Fruit fly (Drosophila melanogaster): ENCODE results near the gene sals.

The sals gene

DNA sequence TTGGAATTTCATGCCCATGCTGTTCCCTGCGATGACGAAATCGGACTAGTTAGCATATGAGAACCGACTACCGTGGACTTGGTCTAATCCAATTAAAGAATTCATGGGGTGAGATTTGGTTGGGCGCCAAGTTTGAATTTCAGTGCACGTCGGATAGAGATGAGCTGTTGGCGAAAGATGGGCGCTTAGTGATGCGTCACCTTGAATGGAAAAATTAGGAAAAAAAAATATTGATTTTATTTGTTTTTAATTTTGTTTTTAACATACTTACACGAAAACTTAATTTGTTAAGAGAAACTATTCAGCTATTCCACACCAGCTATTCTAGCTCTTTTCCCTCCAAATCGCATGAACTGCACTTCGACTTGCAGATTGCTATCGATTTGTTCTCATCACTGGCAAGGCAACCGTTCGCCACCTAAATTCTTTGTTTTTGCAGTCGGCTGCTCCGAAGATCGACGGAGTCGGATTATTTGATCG lies 29.9 kb downstream of the sals start, which contains the start of the genes ninaG and Sptz:
Gene ninaG, minus strand, starts transcription at position 51 of the 480 bp plus-strand sequence.
Gene Sptz, plus strand, starts transcription at position 450 of the 480 bp plus-strand sequence.
- TF ChIP-seq D1 (tag; optimal IDR thresholded peaks at IDR 0.05) (no peak), CG9948 (tag; optimal IDR thresholded peaks at IDR 0.05) (peak; percentile 85), CG8159 (tag; optimal IDR thresholded peaks at IDR 0.05) (peak; percentile 88), Snoo (tag; optimal IDR thresholded peaks at IDR 0.05) (peak; percentile 90), rn (GFP tag; IDR thresholded peaks at IDR 0.05) (peak; percentile 92), EcR (GFP tag; optimal IDR thresholded peaks at IDR 0.05) (no peak), CG8301 (tag; optimal IDR thresholded peaks at IDR 0.05) (no peak), fd96Ca (GFP tag; IDR thresholded peaks at IDR 0.05) (peak; percentile 98), Ets98B (GFP tag; IDR thresholded peaks at IDR 0.05) (peak; percentile 91), CG10348 (GFP tag; IDR thresholded peaks at IDR 0.05) (peak; percentile 89), CG14655 (GFP tag; optimal IDR thresholded peaks at IDR 0.05) (no peak), CG15710 (tag; optimal IDR thresholded peaks at IDR 0.05) (peak; percentile 88), CG17806 (tag; optimal IDR thresholded peaks at IDR 0.05) (peak; percentile 85), CG12605 (GFP tag; IDR thresholded peaks at IDR 0.05) (peak; percentile 79), Pif1B (GFP tag; optimal IDR thresholded peaks at IDR 0.05) (no peak), CG4496 (GFP tag; IDR thresholded peaks at IDR 0.05) (peak; percentile 93), Pif1A (GFP tag; optimal IDR thresholded peaks at IDR 0.05) (no peak), gl (tag; optimal IDR thresholded peaks at IDR 0.05) (peak; percentile 64), CG34367 (tag; optimal IDR thresholded peaks at IDR 0.05) (peak; percentile 85), CG32121 (GFP tag; IDR thresholded peaks at IDR 0.05) (peak; percentile 94), CG13204 (GFP tag; optimal IDR thresholded peaks at IDR 0.05) (no peak)

DNA sequence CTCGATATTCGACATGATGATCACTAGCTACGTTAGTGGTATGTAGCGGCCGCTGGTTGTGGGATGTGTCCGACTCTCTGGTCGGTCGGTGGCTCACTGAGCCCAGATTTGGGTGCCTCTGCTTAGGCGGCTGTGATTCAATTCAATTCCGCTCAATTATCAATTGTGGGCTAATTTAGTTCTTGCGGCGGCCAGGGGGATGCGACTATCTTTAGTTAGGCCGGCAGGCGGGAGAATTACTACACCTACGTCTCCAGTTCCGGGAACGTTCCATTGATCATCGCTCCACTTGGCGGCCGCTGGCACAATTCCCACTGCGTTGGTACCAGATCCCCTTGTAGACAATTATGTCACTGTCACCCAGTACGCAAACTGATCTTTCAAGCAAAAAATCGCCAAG lies 33.0 kb downstream of the sals start, which contains the start of the genes bumpel and CG45676:
Gene bumpel, minus strand, starts transcription at position 101 of the 400 bp plus-strand sequence.
Gene CG45676, plus strand, starts transcription at position 318 of the 400 bp plus-strand sequence.
- TF ChIP-seq CG8301 (tag; optimal IDR thresholded peaks at IDR 0.05) = no peak
- no peak for TF ChIP-seq rn (GFP tag; IDR thresholded peaks at IDR 0.05)
- TF ChIP-seq CG8159 (tag; optimal IDR thresholded peaks at IDR 0.05) = no peak
- TF ChIP-seq fd96Ca (GFP tag; IDR thresholded peaks at IDR 0.05) = no peak
- TF ChIP-seq EcR (GFP tag; optimal IDR thresholded peaks at IDR 0.05) = no peak
- no peak for TF ChIP-seq gl (tag; optimal IDR thresholded peaks at IDR 0.05)
- TF ChIP-seq CG34367 (tag; optimal IDR thresholded peaks at IDR 0.05) = no peak
- TF ChIP-seq CG13204 (GFP tag; optimal IDR thresholded peaks at IDR 0.05) = no peak
- TF ChIP-seq CG9948 (tag; optimal IDR thresholded peaks at IDR 0.05) = no peak
- TF ChIP-seq D1 (tag; optimal IDR thresholded peaks at IDR 0.05) = no peak
- TF ChIP-seq CG4496 (GFP tag; IDR thresholded peaks at IDR 0.05) = no peak

DNA sequence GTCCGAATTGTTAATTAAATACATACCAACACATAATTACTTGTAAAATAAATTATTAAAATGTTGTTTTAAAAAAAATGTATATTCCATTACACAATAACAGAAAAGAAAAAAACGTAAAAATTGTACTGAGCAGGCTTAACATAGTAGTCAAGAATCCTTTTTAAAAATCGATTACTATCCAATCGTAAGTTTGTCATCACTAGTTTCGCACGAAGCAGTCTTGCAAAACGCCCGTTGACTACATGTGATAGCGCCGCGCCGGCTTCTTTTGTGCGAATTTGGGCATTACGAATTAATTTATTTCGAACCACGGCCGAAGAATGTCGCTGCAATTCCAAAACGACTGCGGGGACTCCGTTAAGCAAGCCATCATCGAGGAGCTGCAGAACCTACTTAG lies 39.2 kb downstream of the sals start, which contains the start of gene Ipo9:
Gene Ipo9, plus strand, starts transcription at position 152 of the 400 bp plus-strand sequence.
- TF ChIP-seq CG34367 (tag; optimal IDR thresholded peaks at IDR 0.05) (no peak), CG13204 (GFP tag; optimal IDR thresholded peaks at IDR 0.05) (no peak), CG8159 (tag; optimal IDR thresholded peaks at IDR 0.05) (no peak), fd96Ca (GFP tag; IDR thresholded peaks at IDR 0.05) (no peak), Pif1B (GFP tag; optimal IDR thresholded peaks at IDR 0.05) (no peak), CG14655 (GFP tag; optimal IDR thresholded peaks at IDR 0.05) (no peak), rn (GFP tag; IDR thresholded peaks at IDR 0.05) (no peak), CG4496 (GFP tag; IDR thresholded peaks at IDR 0.05) (no peak), Ets98B (GFP tag; IDR thresholded peaks at IDR 0.05) (no peak), CG17806 (tag; optimal IDR thresholded peaks at IDR 0.05) (no peak), Pif1A (GFP tag; optimal IDR thresholded peaks at IDR 0.05) (no peak), CG10348 (GFP tag; IDR thresholded peaks at IDR 0.05) (no peak), CG9948 (tag; optimal IDR thresholded peaks at IDR 0.05) (no peak), CG12605 (GFP tag; IDR thresholded peaks at IDR 0.05) (no peak), CG32121 (GFP tag; IDR thresholded peaks at IDR 0.05) (no peak)

DNA sequence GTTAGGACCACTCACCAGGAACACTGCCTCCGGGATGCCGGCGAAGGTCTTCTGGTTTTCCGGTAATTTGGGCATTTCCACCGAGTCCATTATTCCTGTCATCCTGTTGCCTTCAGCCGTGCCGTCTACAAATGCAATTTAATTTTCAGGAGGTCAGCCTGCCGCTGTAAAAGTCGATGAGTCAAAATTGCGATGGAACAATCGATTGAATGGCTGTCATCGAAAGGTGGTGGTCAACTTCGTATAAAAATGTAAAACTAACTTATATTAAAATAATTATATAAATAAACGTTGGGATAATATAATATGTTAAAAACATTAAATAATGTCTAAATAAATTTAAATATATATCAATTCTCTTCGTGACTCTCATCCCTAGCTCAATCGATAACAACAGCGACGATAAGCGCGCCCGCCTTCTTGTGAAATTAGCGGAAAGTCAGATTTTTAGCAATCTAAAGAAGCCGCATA lies 41.9 kb downstream of the sals start, which contains the start of the genes mgr and Irbp:
Gene mgr, minus strand, starts transcription at position 209 of the 471 bp plus-strand sequence.
Gene Irbp, plus strand, starts transcription at position 381 of the 471 bp plus-strand sequence.
- TF ChIP-seq CG13204 (GFP tag; optimal IDR thresholded peaks at IDR 0.05) (no peak), gl (tag; optimal IDR thresholded peaks at IDR 0.05) (peak; percentile 37), CG17806 (tag; optimal IDR thresholded peaks at IDR 0.05) (peak; percentile 86), CG32121 (GFP tag; IDR thresholded peaks at IDR 0.05) (peak; percentile 93), rn (GFP tag; IDR thresholded peaks at IDR 0.05) (peak; percentile 82), CG8159 (tag; optimal IDR thresholded peaks at IDR 0.05) (peak; percentile 86), CG9948 (tag; optimal IDR thresholded peaks at IDR 0.05) (peak; percentile 83), D1 (tag; optimal IDR thresholded peaks at IDR 0.05) (no peak), fd96Ca (GFP tag; IDR thresholded peaks at IDR 0.05) (peak; percentile 93), CG14655 (GFP tag; optimal IDR thresholded peaks at IDR 0.05) (no peak), CG34367 (tag; optimal IDR thresholded peaks at IDR 0.05) (peak; percentile 78), CG15710 (tag; optimal IDR thresholded peaks at IDR 0.05) (peak; percentile 88), Snoo (tag; optimal IDR thresholded peaks at IDR 0.05) (no peak), CG8301 (tag; optimal IDR thresholded peaks at IDR 0.05) (no peak), Pif1A (GFP tag; optimal IDR thresholded peaks at IDR 0.05) (no peak), Ets98B (GFP tag; IDR thresholded peaks at IDR 0.05) (peak; percentile 92), CG4496 (GFP tag; IDR thresholded peaks at IDR 0.05) (peak; percentile 88), CG12605 (GFP tag; IDR thresholded peaks at IDR 0.05) (no peak; the same call in 1 of the 2 replicates), Pif1B (GFP tag; optimal IDR thresholded peaks at IDR 0.05) (no peak), EcR (GFP tag; optimal IDR thresholded peaks at IDR 0.05) (no peak), CG10348 (GFP tag; IDR thresholded peaks at IDR 0.05) (peak; percentile 18; the same call in 1 of the 2 replicates)

DNA sequence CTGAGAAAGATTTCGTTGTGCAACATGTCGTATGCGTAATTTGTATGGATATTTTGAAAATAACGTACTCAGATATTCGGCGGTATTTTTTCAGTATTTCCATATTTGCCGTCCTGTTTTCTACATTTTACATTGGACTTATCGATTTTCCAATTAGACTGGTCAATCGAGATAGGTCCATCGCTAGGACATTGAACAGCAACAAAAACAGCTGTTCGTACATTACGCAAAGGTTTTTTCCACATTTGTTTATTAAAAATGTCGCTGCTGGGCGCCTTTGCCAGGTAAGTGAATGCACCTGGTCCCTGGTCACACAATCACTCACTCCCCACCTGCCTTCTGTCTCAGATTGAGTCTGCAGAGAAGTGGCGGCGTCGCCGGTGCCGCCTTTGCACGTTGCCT lies 43.9 kb downstream of the sals start, which contains the start of gene mRpL40:
Gene mRpL40, plus strand, starts transcription at position 186 of the 402 bp plus-strand sequence.
- TF ChIP-seq CG8159 (tag; optimal IDR thresholded peaks at IDR 0.05) (no peak), CG10348 (GFP tag; IDR thresholded peaks at IDR 0.05) (no peak), Snoo (tag; optimal IDR thresholded peaks at IDR 0.05) (no peak), CG15710 (tag; optimal IDR thresholded peaks at IDR 0.05) (no peak)
